Worm (Caenorhabditis elegans) whole organism, young adult: ENCODE results near the gene M02B7.7.

Source experiments
- B0019.2 ChIP-seq: fragments of 200-800 bp; sonication (Bioruptor generic); conservative IDR thresholded peaks from 2 replicates; pipeline ENCODE4 v1.3.6; 2022; ENCODE audit warnings: missing genetic modification reagents, missing genetic modification characterization, missing compliant biosample characterization
- B0035.1 ChIP-seq: sonication (generic microtip); optimal IDR thresholded peaks from 2 replicates; lab custom pipeline; 2016; ENCODE audit warnings: missing genetic modification characterization, mild to moderate bottlenecking, missing compliant biosample characterization, missing genotype, missing genetic modification reagents
- C17E4.6 ChIP-seq: fragments of 200-800 bp; sonication (Bioruptor generic); IDR thresholded peaks from 2 replicates; pipeline ENCODE4 v1.3.6; 2022; ENCODE audit warnings: missing genetic modification reagents, missing genetic modification characterization, missing compliant biosample characterization
- F52B5.7 ChIP-seq: sonication (generic microtip); optimal IDR thresholded peaks from 2 replicates; lab custom pipeline; 2016; ENCODE audit warnings: mild to moderate bottlenecking, missing genetic modification characterization, missing compliant biosample characterization
- Y53F4B.3 ChIP-seq: fragments of 200-800 bp; sonication (Bioruptor generic); IDR thresholded peaks from 2 replicates; pipeline ENCODE4 v1.3.6; 2022; ENCODE audit warnings: missing genetic modification reagents, missing genetic modification characterization, missing compliant biosample characterization
- Y67H2A.10 ChIP-seq: fragments of 200-800 bp; sonication (Bioruptor generic); conservative IDR thresholded peaks from 2 replicates; pipeline ENCODE4 v1.3.6; 2022; ENCODE audit warnings: missing genetic modification reagents, missing genetic modification characterization, missing compliant biosample characterization
- ZK185.1 ChIP-seq: sonication (generic microtip); optimal IDR thresholded peaks from 2 replicates; lab custom pipeline; 2016; ENCODE audit warnings: mild to moderate bottlenecking, missing genetic modification characterization, missing compliant biosample characterization; ENCODE audit not compliant: poor library complexity, severe bottlenecking
- ama-1 ChIP-seq, 3 experiments: fragments of 150-350 bp in 1 of 3; sonication (generic microtip) in 2 of 3; optimal IDR thresholded peaks; 2 replicates each; lab custom pipeline; 2014 to 2018; ENCODE audit warnings: missing biosample characterization in 2 of 3, missing genetic modification characterization in 2 of 3, missing genetic modification reagents in 2 of 3
- aptf-3 ChIP-seq: fragments of 200-800 bp; sonication (Bioruptor generic); IDR thresholded peaks from 2 replicates; pipeline ENCODE4 v1.3.6; 2022; ENCODE audit warnings: missing genetic modification characterization, missing compliant biosample characterization
- athp-1 ChIP-seq: sonication (generic microtip); optimal IDR thresholded peaks from 2 replicates; lab custom pipeline; 2017; ENCODE audit warnings: mild to moderate bottlenecking, missing genetic modification characterization, missing compliant biosample characterization
- attf-5 ChIP-seq: fragments of 200-800 bp; sonication (Bioruptor generic); optimal IDR thresholded peaks from 2 replicates; lab custom pipeline; 2018; ENCODE audit warnings: mild to moderate bottlenecking, missing genetic modification characterization, missing compliant biosample characterization
- ceh-27 ChIP-seq: fragments of 200-800 bp; sonication (Bioruptor generic); optimal IDR thresholded peaks from 2 replicates; lab custom pipeline; 2018; ENCODE audit warnings: mild to moderate bottlenecking, missing genetic modification characterization, moderate library complexity, missing compliant biosample characterization
- chd-7 ChIP-seq: sonication (generic microtip); optimal IDR thresholded peaks from 2 replicates; lab custom pipeline; 2016; ENCODE audit warnings: mild to moderate bottlenecking, missing genetic modification characterization, moderate library complexity, missing compliant biosample characterization
- die-1 ChIP-seq: sonication (generic microtip); optimal IDR thresholded peaks from 2 replicates; lab custom pipeline; 2016; ENCODE audit warnings: missing genotype, mild to moderate bottlenecking, missing genetic modification characterization, missing compliant biosample characterization
- efl-1 ChIP-seq: fragments of 150-350 bp; optimal IDR thresholded peaks from 2 replicates; lab custom pipeline; 2014; ENCODE audit warnings: missing biosample characterization, missing genetic modification reagents, missing genetic modification characterization
- egl-18 ChIP-seq: fragments of 200-800 bp; sonication (Bioruptor generic); IDR thresholded peaks from 2 replicates; pipeline ENCODE4 v1.3.6; 2022; ENCODE audit warnings: missing genetic modification reagents, missing genetic modification characterization, missing compliant biosample characterization
- egl-44 ChIP-seq: fragments of 200-800 bp; sonication (Bioruptor generic); IDR thresholded peaks from 2 replicates; pipeline ENCODE4 v1.3.6; 2022; ENCODE audit warnings: missing genetic modification reagents, missing genetic modification characterization, missing compliant biosample characterization
- ekl-4 ChIP-seq: fragments of 200-800 bp; sonication (Bioruptor generic); IDR thresholded peaks from 2 replicates; pipeline ENCODE4 v1.3.6; 2022; ENCODE audit warnings: missing genetic modification reagents, missing genetic modification characterization, missing compliant biosample characterization
- ets-4 ChIP-seq: fragments of 200-800 bp; sonication (Bioruptor generic); optimal IDR thresholded peaks from 2 replicates; lab custom pipeline; 2018; ENCODE audit warnings: mild to moderate bottlenecking, missing genetic modification characterization, missing compliant biosample characterization
- him-1 ChIP-seq: sonication (generic microtip); optimal IDR thresholded peaks from 2 replicates; lab custom pipeline; 2016; ENCODE audit warnings: missing genotype, missing genetic modification reagents, missing genetic modification characterization, missing compliant biosample characterization
- hmg-1.2 ChIP-seq: fragments of 200-800 bp; sonication (Bioruptor generic); IDR thresholded peaks from 2 replicates; pipeline ENCODE4 v1.3.6; 2022; ENCODE audit warnings: missing genetic modification reagents, missing genetic modification characterization, missing compliant biosample characterization
- hrde-1 ChIP-seq: sonication (generic microtip); optimal IDR thresholded peaks from 2 replicates; lab custom pipeline; 2016; ENCODE audit warnings: missing genetic modification characterization, mild to moderate bottlenecking, missing compliant biosample characterization, moderate library complexity, missing genotype, missing genetic modification reagents, borderline replicate concordance
- lag-1 ChIP-seq: fragments of 200-800 bp; sonication (Bioruptor generic); IDR thresholded peaks from 2 replicates; pipeline ENCODE4 v1.3.6; 2022; ENCODE audit warnings: missing genetic modification reagents, missing genetic modification characterization, missing compliant biosample characterization
- lin-26 ChIP-seq: fragments of 200-800 bp; sonication (Bioruptor generic); IDR thresholded peaks from 2 replicates; pipeline ENCODE4 v1.3.6; 2022; ENCODE audit warnings: missing genetic modification reagents, missing genetic modification characterization, missing compliant biosample characterization
- lir-1 ChIP-seq: fragments of 200-800 bp; sonication (Bioruptor generic); conservative IDR thresholded peaks from 2 replicates; pipeline ENCODE4 v1.3.6; 2022; ENCODE audit warnings: missing genetic modification reagents, missing genetic modification characterization, missing compliant biosample characterization
- madf-6 ChIP-seq: fragments of 200-800 bp; sonication (Bioruptor generic); IDR thresholded peaks from 2 replicates; pipeline ENCODE4 v1.3.6; 2022; ENCODE audit warnings: missing genetic modification reagents, missing genetic modification characterization, missing compliant biosample characterization
- nfya-1 ChIP-seq: sonication (generic microtip); optimal IDR thresholded peaks from 2 replicates; lab custom pipeline; 2017; ENCODE audit warnings: antibody characterized with exemption, missing compliant biosample characterization, missing genetic modification characterization, borderline replicate concordance; ENCODE audit not compliant: insufficient read depth
- nfyb-1 ChIP-seq: fragments of 200-800 bp; sonication (Bioruptor generic); IDR thresholded peaks from 2 replicates; pipeline ENCODE4 v1.3.6; 2022; ENCODE audit warnings: missing genetic modification reagents, missing genetic modification characterization, missing compliant biosample characterization
- rcor-1 ChIP-seq: fragments of 200-800 bp; sonication (Bioruptor generic); IDR thresholded peaks from 2 replicates; pipeline ENCODE4 v1.3.6; 2022; ENCODE audit warnings: missing genetic modification reagents, missing genetic modification characterization, missing compliant biosample characterization
- rec-8 ChIP-seq, 2 experiments: sonication (generic microtip); optimal IDR thresholded peaks; 2 replicates each; lab custom pipeline; 2016; ENCODE audit warnings: mild to moderate bottlenecking in 2 of 2, missing genetic modification characterization in 2 of 2, missing genetic modification reagents in 2 of 2, missing genotype in 2 of 2, missing biosample characterization in 1 of 2, missing compliant biosample characterization in 1 of 2, moderate library complexity in 1 of 2
- rpc-1 ChIP-seq, 2 experiments: fragments of 150-350 bp in 1 of 2; sonication (generic microtip) in 1 of 2; optimal IDR thresholded peaks; 2 replicates each; lab custom pipeline; 2014 to 2018; ENCODE audit warnings: missing biosample characterization in 1 of 2, missing genetic modification characterization in 1 of 2, missing genetic modification reagents in 1 of 2, missing genotype in 1 of 2
- snpc-1.3 ChIP-seq: sonication (generic microtip); optimal IDR thresholded peaks from 2 replicates; lab custom pipeline; 2017; ENCODE audit warnings: missing genetic modification characterization, mild to moderate bottlenecking, missing compliant biosample characterization, antibody characterized with exemption, moderate library complexity, missing genotype, missing genetic modification reagents; ENCODE audit not compliant: insufficient read depth
- snpc-3.4 ChIP-seq: sonication (generic microtip); optimal IDR thresholded peaks from 2 replicates; lab custom pipeline; 2017; ENCODE audit warnings: missing genetic modification characterization, mild to moderate bottlenecking, missing compliant biosample characterization, antibody characterized with exemption, moderate library complexity, missing genotype, missing genetic modification reagents
- sptf-2 ChIP-seq: fragments of 200-800 bp; sonication (Bioruptor generic); optimal IDR thresholded peaks from 2 replicates; lab custom pipeline; 2018; ENCODE audit warnings: mild to moderate bottlenecking, missing genetic modification characterization, missing compliant biosample characterization
- zfh-2 ChIP-seq: fragments of 200-800 bp; sonication (Bioruptor generic); conservative IDR thresholded peaks from 2 replicates; pipeline ENCODE4 v1.3.6; 2022; ENCODE audit warnings: missing genetic modification reagents, missing genetic modification characterization, missing compliant biosample characterization

The M02B7.7 gene

ce11 chrIV:3844004-3844403, 37.0 kb upstream of the M02B7.7 start:
- TF ChIP-seq him-1 (tag; lab: Kevin White, UChicago) (no peak), efl-1 (GFP tag; lab: Kevin White, UChicago) (no peak), athp-1 (tag; lab: Kevin White, UChicago) (no peak), ama-1 (optimal IDR thresholded peaks at IDR 0.05; lab: Kevin White, UChicago) (no peak), ama-1 (GFP tag; optimal IDR thresholded peaks at IDR 0.05; lab: Kevin White, UChicago) (no peak), ZK185.1 (tag; lab: Kevin White, UChicago) (no peak), ets-4 (no peak), madf-6 (GFP tag; lab: Robert Waterston, UW) (no peak), rcor-1 (GFP tag; lab: Robert Waterston, UW) (no peak), ekl-4 (GFP tag; lab: Robert Waterston, UW) (no peak), ceh-27 (GFP tag; lab: Kevin White, UChicago) (no peak), aptf-3 (GFP tag; lab: Robert Waterston, UW) (no peak), lag-1 (no peak), B0019.2 (GFP tag; lab: Robert Waterston, UW) (no peak), B0035.1 (tag; lab: Kevin White, UChicago) (no peak), hmg-1.2 (GFP tag; lab: Robert Waterston, UW) (no peak), attf-5 (GFP tag; lab: Kevin White, UChicago) (no peak), chd-7 (tag; lab: Kevin White, UChicago) (no peak)

ce11 chrIV:3843019-3843527, 36.1 kb upstream of the M02B7.7 start:
- TF ChIP-seq zfh-2 (GFP tag; lab: Robert Waterston, UW), result no peak
- no peak for TF ChIP-seq die-1 (tag; lab: Kevin White, UChicago)
- TF ChIP-seq lin-26 (GFP tag; lab: Robert Waterston, UW), result no peak
- TF ChIP-seq nfya-1 (tag; lab: Kevin White, UChicago), result no peak
- no peak for TF ChIP-seq lir-1
- no peak for TF ChIP-seq hrde-1 (tag; lab: Kevin White, UChicago)
- TF ChIP-seq rcor-1 (GFP tag; lab: Robert Waterston, UW), result no peak
- no peak for TF ChIP-seq rpc-1 (optimal IDR thresholded peaks at IDR 0.05; lab: Kevin White, UChicago)
- TF ChIP-seq rpc-1 (tag; optimal IDR thresholded peaks at IDR 0.05; lab: Kevin White, UChicago), result no peak
- no peak for TF ChIP-seq rec-8 (tag; optimal IDR thresholded peaks at IDR 0.05; lab: Kevin White, UChicago)
- TF ChIP-seq snpc-1.3 (tag; lab: Kevin White, UChicago), result no peak
- no peak for TF ChIP-seq sptf-2 (GFP tag; lab: Kevin White, UChicago)
- no peak for TF ChIP-seq egl-18 (GFP tag; lab: Robert Waterston, UW)
- no peak for TF ChIP-seq nfyb-1 (GFP tag; lab: Robert Waterston, UW)
- no peak for TF ChIP-seq Y67H2A.10 (GFP tag; lab: Robert Waterston, UW)
- no peak for TF ChIP-seq F52B5.7 (tag; lab: Kevin White, UChicago)
- TF ChIP-seq C17E4.6 (GFP tag; lab: Robert Waterston, UW), result no peak
- TF ChIP-seq egl-44, result no peak
- TF ChIP-seq Y53F4B.3 (GFP tag; lab: Robert Waterston, UW), result no peak
- no peak for TF ChIP-seq snpc-3.4
- TF ChIP-seq him-1 (tag; lab: Kevin White, UChicago), result no peak
